Worm (Caenorhabditis elegans) whole organism, L3 larva: ENCODE data around the gene Y15E3A.4.

ENCODE experiments used
- ceh-28 ChIP-seq: fragments of 150-350 bp; optimal IDR thresholded peaks from 2 replicates; lab custom pipeline; 2014; ENCODE audit warnings: missing biosample characterization, missing genetic modification reagents, missing genetic modification characterization
- fkh-10 ChIP-seq: sonication (generic microtip); optimal IDR thresholded peaks from 2 replicates; lab custom pipeline; 2017; ENCODE audit warnings: missing biosample characterization, missing genetic modification reagents, missing genetic modification characterization
- lin-15B ChIP-seq: fragments of 150-350 bp; optimal IDR thresholded peaks from 2 replicates; lab custom pipeline; 2014; ENCODE audit warnings: missing biosample characterization, missing genetic modification characterization
- mdl-1 ChIP-seq: fragments of 150-350 bp; optimal IDR thresholded peaks from 2 replicates; lab custom pipeline; 2014; ENCODE audit warnings: missing biosample characterization, missing genetic modification characterization
- nhr-12 ChIP-seq: fragments of 150-350 bp; optimal IDR thresholded peaks from 2 replicates; lab custom pipeline; 2014; ENCODE audit warnings: missing biosample characterization, missing genetic modification characterization
- nhr-76 ChIP-seq: fragments of 150-350 bp; sonication (generic microtip); optimal IDR thresholded peaks from 5 replicates; lab custom pipeline; 2014; ENCODE audit warnings: missing biosample characterization, missing genetic modification characterization
- unc-62 ChIP-seq: fragments of 150-350 bp; sonication (generic microtip); optimal IDR thresholded peaks from 4 replicates; lab custom pipeline; 2014; ENCODE audit warnings: missing biosample characterization, missing genetic modification reagents, missing genetic modification characterization

- TF ChIP-seq lin-15B (tag; lab: Kevin White, UChicago) = peak; percentile 38
- TF ChIP-seq fkh-10 = no peak
- TF ChIP-seq mdl-1 (tag; lab: Kevin White, UChicago) = peak; percentile 77
- no peak for TF ChIP-seq nhr-12 (tag; lab: Kevin White, UChicago)
- no peak for TF ChIP-seq nhr-76
- TF ChIP-seq unc-62 = peak; percentile 54
- TF ChIP-seq ceh-28 (tag; lab: Kevin White, UChicago) = peak; percentile 7
Measured at ce11 chrX:15365235-15365634, 34.5 kb downstream of the Y15E3A.4 start.
